Fruit fly (Drosophila melanogaster): ENCODE measurements around the gene Takl1.

DNA sequence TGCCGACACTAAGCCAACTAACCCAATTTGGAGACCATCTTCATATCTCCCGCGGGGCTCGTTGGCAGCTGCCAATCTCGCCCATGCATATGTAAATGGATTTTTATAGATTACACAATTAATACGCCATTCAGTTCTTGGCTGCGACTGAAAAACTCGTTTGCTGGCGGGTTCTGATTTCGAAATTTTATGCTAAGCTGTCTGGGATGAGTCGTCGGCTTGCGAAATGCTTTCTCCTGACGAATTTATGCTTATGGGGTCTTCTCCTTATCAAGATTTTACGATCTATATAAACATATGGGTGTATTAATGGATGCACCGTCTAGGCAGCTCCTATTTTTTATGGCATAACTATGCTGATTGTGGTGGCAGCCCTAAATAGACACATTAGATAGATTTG is 33.4 kb downstream of the Takl1 start, which contains the start of gene CG17267:
- TF ChIP-seq bab1 (GFP tag; optimal IDR thresholded peaks at IDR 0.05) (no peak), CG12768 (GFP tag; optimal IDR thresholded peaks at IDR 0.05) (no peak)

Measured in whole organism, adult.